Worm (Caenorhabditis elegans) whole organism, L1 larva: Measurements from ENCODE around the gene F21D9.4.

Experiments used
- C04F5.9 ChIP-seq: sonication (generic microtip); optimal IDR thresholded peaks from 2 replicates; lab custom pipeline; 2016; ENCODE audit warnings: missing genetic modification characterization, missing compliant biosample characterization
- C16A3.4 ChIP-seq: fragments of 150-350 bp; optimal IDR thresholded peaks from 2 replicates; lab custom pipeline; 2014; ENCODE audit warnings: missing biosample characterization, missing genetic modification characterization
- ces-1 ChIP-seq: fragments of 150-350 bp; optimal IDR thresholded peaks from 2 replicates; lab custom pipeline; 2014; ENCODE audit warnings: missing biosample characterization, missing genetic modification reagents, missing genetic modification characterization
- elt-3 ChIP-seq, 6 experiments: fragments of 150-350 bp in 1 of 6; sonication (generic microtip); optimal IDR thresholded peaks; 2 replicates each; lab custom pipeline; 2017 to 2018; ENCODE audit warnings: missing biosample characterization in 6 of 6, missing genetic modification characterization in 6 of 6, inconsistent platforms in 1 of 6
- fkh-10 ChIP-seq: sonication (generic microtip); optimal IDR thresholded peaks from 2 replicates; lab custom pipeline; 2017; ENCODE audit warnings: missing biosample characterization, missing genetic modification reagents, missing genetic modification characterization
- fos-1 ChIP-seq: fragments of 150-350 bp; optimal IDR thresholded peaks from 2 replicates; lab custom pipeline; 2014; ENCODE audit warnings: missing biosample characterization, missing genetic modification characterization
- nhr-12 ChIP-seq: sonication (generic microtip); optimal IDR thresholded peaks from 2 replicates; lab custom pipeline; 2017; ENCODE audit warnings: missing biosample characterization, missing genetic modification characterization
- nhr-77 ChIP-seq: fragments of 150-350 bp; optimal IDR thresholded peaks from 2 replicates; lab custom pipeline; 2014; ENCODE audit warnings: missing biosample characterization, missing genetic modification characterization
- nhr-90 ChIP-seq: sonication (generic microtip); optimal IDR thresholded peaks from 2 replicates; lab custom pipeline; 2016; ENCODE audit warnings: mild to moderate bottlenecking, missing genetic modification characterization, missing compliant biosample characterization; ENCODE audit not compliant: poor library complexity
- rnt-1 ChIP-seq: sonication (generic microtip); optimal IDR thresholded peaks from 2 replicates; lab custom pipeline; 2016; ENCODE audit warnings: mild to moderate bottlenecking, missing genetic modification characterization, moderate library complexity, missing compliant biosample characterization
- sox-4 ChIP-seq: sonication (generic microtip); optimal IDR thresholded peaks from 2 replicates; lab custom pipeline; 2016; ENCODE audit warnings: missing genetic modification characterization, missing compliant biosample characterization

DNA sequence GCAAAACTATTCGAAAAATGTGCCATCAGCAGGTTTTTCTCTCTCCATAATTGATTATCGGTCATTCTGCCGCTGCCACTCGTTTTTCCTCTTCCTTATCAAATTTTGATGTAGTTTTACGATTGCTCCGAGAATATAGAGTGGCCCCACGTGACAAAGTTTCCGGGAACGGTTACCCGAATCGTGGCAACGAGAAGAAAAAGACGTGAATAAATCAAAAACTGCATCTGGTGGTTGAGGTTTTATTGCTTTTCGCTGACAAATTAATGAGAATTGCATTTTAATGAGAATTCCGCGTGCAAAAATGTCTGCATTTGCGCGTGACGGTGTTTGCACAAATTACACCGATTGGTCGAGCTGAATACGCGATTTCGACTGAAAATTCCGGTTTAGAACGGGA, 48.2 kb upstream of the F21D9.4 start:
- TF ChIP-seq C16A3.4 (tag; lab: Kevin White, UChicago), result no peak
- TF ChIP-seq elt-3 (tag; optimal IDR thresholded peaks at IDR 0.05; lab: Kevin White, UChicago), result no peak
- TF ChIP-seq rnt-1, result no peak
- no peak for TF ChIP-seq ces-1 (GFP tag; lab: Kevin White, UChicago)
- TF ChIP-seq C04F5.9, result no peak
- TF ChIP-seq nhr-77 (tag; lab: Kevin White, UChicago), result no peak
- TF ChIP-seq fos-1 (tag; lab: Kevin White, UChicago), result no peak
- no peak for TF ChIP-seq nhr-90 (tag; lab: Kevin White, UChicago)
- no peak for TF ChIP-seq sox-4 (tag; lab: Kevin White, UChicago)
- no peak for TF ChIP-seq nhr-12 (tag; lab: Kevin White, UChicago)
- TF ChIP-seq fkh-10 (GFP tag; lab: Kevin White, UChicago), result no peak
